Worm (Caenorhabditis elegans) whole organism, L3 larva: ENCODE measurements around the gene Y75B12B.13.

Source experiments
- ceh-82 ChIP-seq: fragments of 150-350 bp; optimal IDR thresholded peaks from 2 replicates; lab custom pipeline; 2014; ENCODE audit warnings: missing biosample characterization, missing genetic modification characterization
- elt-2 ChIP-seq: sonication (generic microtip); optimal IDR thresholded peaks from 2 replicates; lab custom pipeline; 2016; ENCODE audit warnings: missing genetic modification reagents, mild to moderate bottlenecking, missing genetic modification characterization, missing compliant biosample characterization
- nhr-76 ChIP-seq: fragments of 150-350 bp; sonication (generic microtip); optimal IDR thresholded peaks from 5 replicates; lab custom pipeline; 2014; ENCODE audit warnings: missing biosample characterization, missing genetic modification characterization
- unc-39 ChIP-seq: sonication (generic microtip); optimal IDR thresholded peaks from 4 replicates; lab custom pipeline; 2017; ENCODE audit warnings: missing biosample characterization, missing genetic modification characterization

- TF ChIP-seq unc-39 (tag; lab: Kevin White, UChicago), result no peak
- no peak for TF ChIP-seq nhr-76 (tag; lab: Kevin White, UChicago)
- no peak for TF ChIP-seq ceh-82 (tag; lab: Kevin White, UChicago)
- TF ChIP-seq elt-2 (tag; lab: Kevin White, UChicago), result peak; percentile 55
Measured at ce11 chrV:15189567-15189966, 4.2 kb downstream of the Y75B12B.13 start, which contains the start of gene cyn-3.
